Fruit fly (Drosophila melanogaster) whole organism, embryonic: Measurements from ENCODE around the gene hry.

Experiments
- Aef1 ChIP-seq: fragments of 200-800 bp; sonication (Bioruptor generic); IDR thresholded peaks from 3 replicates; pipeline ENCODE4 v1.3.6; 2022; ENCODE audit warnings: missing biosample characterization, missing genetic modification characterization
- B-H2 ChIP-seq: fragments of 200-800 bp; sonication (Bioruptor generic); optimal IDR thresholded peaks from 2 replicates; lab custom pipeline; 2018; ENCODE audit warnings: missing biosample characterization, mild to moderate bottlenecking, missing genetic modification characterization
- CG10147 ChIP-seq: fragments of 200-800 bp; sonication (Bioruptor generic); optimal IDR thresholded peaks from 2 replicates; lab custom pipeline; 2019; ENCODE audit warnings: missing biosample characterization, mild to moderate bottlenecking, missing genetic modification characterization, moderate library complexity
- CG10366 ChIP-seq: fragments of 200-800 bp; sonication (Bioruptor generic); IDR thresholded peaks from 2 replicates; pipeline ENCODE4 v1.3.6; 2022; ENCODE audit warnings: missing biosample characterization, missing genetic modification characterization
- CG11093 ChIP-seq: fragments of 200-800 bp; sonication (Bioruptor generic); IDR thresholded peaks from 3 replicates; pipeline ENCODE4 v1.3.6; 2022; ENCODE audit warnings: missing biosample characterization, missing genetic modification characterization
- CG11247 ChIP-seq: fragments of 200-800 bp; sonication (Bioruptor generic); IDR thresholded peaks from 2 replicates; pipeline ENCODE4 v1.3.6; 2022; ENCODE audit warnings: missing biosample characterization, missing genetic modification characterization
- CG11560 ChIP-seq: fragments of 200-800 bp; sonication (Bioruptor generic); IDR thresholded peaks from 3 replicates; pipeline ENCODE4 v1.3.6; 2022; ENCODE audit warnings: missing biosample characterization, missing genetic modification characterization
- CG12391 ChIP-seq: fragments of 200-800 bp; sonication (Bioruptor generic); optimal IDR thresholded peaks from 3 replicates; lab custom pipeline; 2018; ENCODE audit warnings: missing biosample characterization, mild to moderate bottlenecking, missing genetic modification characterization, moderate library complexity
- CG13894 ChIP-seq: fragments of 200-800 bp; sonication (Bioruptor generic); optimal IDR thresholded peaks from 3 replicates; lab custom pipeline; 2018; ENCODE audit warnings: missing biosample characterization, mild to moderate bottlenecking, missing genetic modification characterization, moderate library complexity
- CG14710 ChIP-seq: fragments of 200-800 bp; sonication (Bioruptor generic); optimal IDR thresholded peaks from 3 replicates; lab custom pipeline; 2019; ENCODE audit warnings: missing biosample characterization, mild to moderate bottlenecking, missing genetic modification characterization, moderate library complexity
- CG17568 ChIP-seq: fragments of 200-800 bp; sonication (Bioruptor generic); optimal IDR thresholded peaks from 2 replicates; lab custom pipeline; 2018; ENCODE audit warnings: missing biosample characterization, mild to moderate bottlenecking, missing genetic modification characterization, moderate library complexity
- CG2889 ChIP-seq: fragments of 200-800 bp; sonication (Bioruptor generic); IDR thresholded peaks from 3 replicates; pipeline ENCODE4 v1.3.6; 2022; ENCODE audit warnings: missing biosample characterization, missing genetic modification characterization
- CG30020 ChIP-seq: fragments of 200-800 bp; optimal IDR thresholded peaks from 2 replicates; lab custom pipeline; 2019; ENCODE audit warnings: missing biosample characterization, mild to moderate bottlenecking, missing genetic modification characterization, moderate library complexity
- CG3163 ChIP-seq: fragments of 200-800 bp; sonication (Bioruptor generic); optimal IDR thresholded peaks from 3 replicates; lab custom pipeline; 2016; ENCODE audit warnings: missing biosample characterization, missing genetic modification characterization
- CG32532 ChIP-seq: fragments of 200-800 bp; sonication (Bioruptor generic); IDR thresholded peaks from 2 replicates; pipeline ENCODE4 v1.3.6; 2022; ENCODE audit warnings: missing biosample characterization, missing genetic modification characterization
- CG33557 ChIP-seq: fragments of 200-800 bp; sonication (Bioruptor generic); optimal IDR thresholded peaks from 2 replicates; lab custom pipeline; 2019; ENCODE audit warnings: missing biosample characterization, mild to moderate bottlenecking, missing genetic modification characterization, moderate library complexity
- CG3407 ChIP-seq: fragments of 200-800 bp; sonication (Bioruptor generic); optimal IDR thresholded peaks from 2 replicates; lab custom pipeline; 2018; ENCODE audit warnings: missing biosample characterization, mild to moderate bottlenecking, missing genetic modification characterization
- CG3847 ChIP-seq: fragments of 200-800 bp; sonication (Bioruptor generic); IDR thresholded peaks from 2 replicates; pipeline ENCODE4 v1.3.6; 2022; ENCODE audit warnings: missing biosample characterization, missing genetic modification characterization
- CG43689 ChIP-seq: fragments of 200-800 bp; sonication (Bioruptor generic); IDR thresholded peaks from 2 replicates; pipeline ENCODE4 v1.3.6; 2022; ENCODE audit warnings: missing biosample characterization, missing genetic modification characterization
- CG8924 ChIP-seq: fragments of 200-800 bp; optimal IDR thresholded peaks from 3 replicates; lab custom pipeline; 2019; ENCODE audit warnings: missing biosample characterization, mild to moderate bottlenecking, missing genetic modification characterization, moderate library complexity
- CG9727 ChIP-seq: fragments of 200-800 bp; sonication (Bioruptor generic); optimal IDR thresholded peaks from 3 replicates; lab custom pipeline; 2017; ENCODE audit warnings: missing biosample characterization, mild to moderate bottlenecking, missing genetic modification characterization
- Camta ChIP-seq: fragments of 200-800 bp; sonication (Bioruptor generic); optimal IDR thresholded peaks from 2 replicates; lab custom pipeline; 2016; ENCODE audit warnings: missing biosample characterization, missing genetic modification characterization
- CrebB ChIP-seq: fragments of 200-800 bp; sonication (Bioruptor generic); optimal IDR thresholded peaks from 3 replicates; lab custom pipeline; 2018; ENCODE audit warnings: missing biosample characterization, mild to moderate bottlenecking, missing genetic modification characterization
- D ChIP-seq, 2 experiments: fragments of 200-800 bp in 1 of 2; fragments of >200 bp in 1 of 2; sonication (Bioruptor generic) in 1 of 2; optimal IDR thresholded peaks; 2 replicates in 1 of 2; 3 replicates in 1 of 2; lab custom pipeline; 2017; ENCODE audit warnings: mild to moderate bottlenecking in 1 of 2, missing biosample characterization in 1 of 2, missing genetic modification characterization in 1 of 2, missing genetic modification reagents in 1 of 2
- D19A ChIP-seq: fragments of 200-800 bp; optimal IDR thresholded peaks from 3 replicates; lab custom pipeline; 2019; ENCODE audit warnings: missing biosample characterization, mild to moderate bottlenecking, missing genetic modification characterization, moderate library complexity
- Deaf1 ChIP-seq: fragments of 200-800 bp; optimal IDR thresholded peaks from 3 replicates; lab custom pipeline; 2019; ENCODE audit warnings: missing biosample characterization, mild to moderate bottlenecking, missing genetic modification characterization, moderate library complexity
- Elba2 ChIP-seq: fragments of 200-800 bp; sonication (Bioruptor generic); optimal IDR thresholded peaks from 3 replicates; lab custom pipeline; 2016; ENCODE audit warnings: missing biosample characterization, missing genetic modification characterization
- Ets97D ChIP-seq: fragments of 200-800 bp; sonication (Bioruptor generic); optimal IDR thresholded peaks from 3 replicates; lab custom pipeline; 2016; ENCODE audit warnings: missing biosample characterization, missing genetic modification characterization
- Gug ChIP-seq: fragments of 200-800 bp; sonication (Bioruptor generic); IDR thresholded peaks from 4 replicates; pipeline ENCODE4 v1.3.6; 2022; ENCODE audit warnings: missing biosample characterization, missing genetic modification characterization
- Lhr ChIP-seq: fragments of 200-800 bp; sonication (Bioruptor generic); optimal IDR thresholded peaks from 3 replicates; lab custom pipeline; 2017; ENCODE audit warnings: mild to moderate bottlenecking, missing biosample characterization, missing genetic modification reagents, missing genetic modification characterization
- Nf-YA ChIP-seq: fragments of 200-800 bp; sonication (Bioruptor generic); IDR thresholded peaks from 2 replicates; pipeline ENCODE4 v1.3.6; 2022; ENCODE audit warnings: missing biosample characterization, missing genetic modification characterization
- Oli ChIP-seq: fragments of 200-800 bp; sonication (Bioruptor generic); optimal IDR thresholded peaks from 2 replicates; lab custom pipeline; 2018; ENCODE audit warnings: missing biosample characterization, mild to moderate bottlenecking, missing genetic modification characterization, moderate library complexity
- Scr ChIP-seq: fragments of 200-800 bp; sonication (Bioruptor generic); IDR thresholded peaks from 2 replicates; pipeline ENCODE4 v1.3.6; 2022; ENCODE audit warnings: missing biosample characterization, missing genetic modification characterization; ENCODE audit not compliant: partially characterized antibody
- Vsx1 ChIP-seq: fragments of 200-800 bp; sonication (Bioruptor generic); optimal IDR thresholded peaks from 2 replicates; lab custom pipeline; 2017; ENCODE audit warnings: missing biosample characterization, mild to moderate bottlenecking, missing genetic modification characterization, missing genetic modification reagents
- YL-1 ChIP-seq: fragments of 200-800 bp; sonication (Bioruptor generic); optimal IDR thresholded peaks from 3 replicates; lab custom pipeline; 2017; ENCODE audit warnings: missing biosample characterization, mild to moderate bottlenecking, missing genetic modification characterization
- bcd ChIP-seq: fragments of 200-800 bp; sonication (Bioruptor generic); optimal IDR thresholded peaks from 2 replicates; lab custom pipeline; 2017; ENCODE audit warnings: missing biosample characterization, mild to moderate bottlenecking, missing genetic modification characterization
- btn ChIP-seq: fragments of 200-800 bp; sonication (Bioruptor generic); optimal IDR thresholded peaks from 2 replicates; lab custom pipeline; 2016; ENCODE audit warnings: missing biosample characterization, missing genetic modification characterization
- cg ChIP-seq: fragments of 200-800 bp; sonication (Bioruptor generic); optimal IDR thresholded peaks from 3 replicates; lab custom pipeline; 2019; ENCODE audit warnings: missing biosample characterization, mild to moderate bottlenecking, missing genetic modification characterization, moderate library complexity
- croc ChIP-seq: fragments of 200-800 bp; sonication (Bioruptor generic); conservative IDR thresholded peaks from 3 replicates; pipeline ENCODE4 v1.3.6; 2022; ENCODE audit warnings: missing biosample characterization, missing genetic modification characterization
- disco-r ChIP-seq: fragments of 200-800 bp; sonication (Bioruptor generic); optimal IDR thresholded peaks from 2 replicates; lab custom pipeline; 2016; ENCODE audit warnings: missing biosample characterization, missing genetic modification characterization
- emc ChIP-seq: fragments of 200-800 bp; sonication (Bioruptor generic); optimal IDR thresholded peaks from 2 replicates; lab custom pipeline; 2016; ENCODE audit warnings: missing biosample characterization, missing genetic modification characterization
- exex ChIP-seq: fragments of 200-800 bp; sonication (Bioruptor generic); optimal IDR thresholded peaks from 4 replicates; lab custom pipeline; 2018; ENCODE audit warnings: missing biosample characterization, mild to moderate bottlenecking, missing genetic modification characterization, moderate library complexity
- luna ChIP-seq: fragments of 200-800 bp; sonication (Bioruptor generic); optimal IDR thresholded peaks from 2 replicates; lab custom pipeline; 2016; ENCODE audit warnings: missing biosample characterization, missing genetic modification characterization
- pan ChIP-seq, 4 experiments: fragments of >200 bp in 3 of 4; fragments of 200-800 bp in 1 of 4; sonication (Bioruptor generic) in 1 of 4; optimal IDR thresholded peaks in 3 of 4; IDR thresholded peaks in 1 of 4; 2 replicates each; pipeline versions ENCODE4 v1.3.6 to Lab custom; 2017 to 2022; ENCODE audit warnings: missing biosample characterization in 2 of 4, missing genetic modification characterization in 2 of 4, mixed read lengths in 1 of 4
- phol ChIP-seq: fragments of 200-800 bp; sonication (Bioruptor generic); optimal IDR thresholded peaks from 3 replicates; lab custom pipeline; 2018; ENCODE audit warnings: missing biosample characterization, mild to moderate bottlenecking, missing genetic modification characterization, moderate library complexity
- psq ChIP-seq: fragments of 200-800 bp; sonication (Bioruptor generic); optimal IDR thresholded peaks from 2 replicates; lab custom pipeline; 2017; ENCODE audit warnings: missing biosample characterization, missing genetic modification characterization
- scrt ChIP-seq: fragments of 200-800 bp; sonication (Bioruptor generic); optimal IDR thresholded peaks from 2 replicates; lab custom pipeline; 2018; ENCODE audit warnings: missing biosample characterization, mild to moderate bottlenecking, missing genetic modification characterization, moderate library complexity
- sens ChIP-seq: fragments of 200-800 bp; sonication (Bioruptor generic); peaks from one replicate; lab custom pipeline; 2016; ENCODE audit warnings: missing biosample characterization, missing genetic modification characterization
- seq ChIP-seq: fragments of 200-800 bp; sonication (Bioruptor generic); IDR thresholded peaks from 2 replicates; pipeline ENCODE4 v1.3.6; 2022; ENCODE audit warnings: missing biosample characterization, missing genetic modification characterization
- stwl ChIP-seq: fragments of 200-800 bp; sonication (Bioruptor generic); optimal IDR thresholded peaks from 3 replicates; lab custom pipeline; 2018; ENCODE audit warnings: missing biosample characterization, mild to moderate bottlenecking, missing genetic modification characterization, moderate library complexity
- wor ChIP-seq: fragments of 200-800 bp; sonication (Bioruptor generic); IDR thresholded peaks from 2 replicates; pipeline ENCODE4 v1.3.6; 2022; ENCODE audit warnings: missing biosample characterization, missing genetic modification characterization

hry gene

DNA sequence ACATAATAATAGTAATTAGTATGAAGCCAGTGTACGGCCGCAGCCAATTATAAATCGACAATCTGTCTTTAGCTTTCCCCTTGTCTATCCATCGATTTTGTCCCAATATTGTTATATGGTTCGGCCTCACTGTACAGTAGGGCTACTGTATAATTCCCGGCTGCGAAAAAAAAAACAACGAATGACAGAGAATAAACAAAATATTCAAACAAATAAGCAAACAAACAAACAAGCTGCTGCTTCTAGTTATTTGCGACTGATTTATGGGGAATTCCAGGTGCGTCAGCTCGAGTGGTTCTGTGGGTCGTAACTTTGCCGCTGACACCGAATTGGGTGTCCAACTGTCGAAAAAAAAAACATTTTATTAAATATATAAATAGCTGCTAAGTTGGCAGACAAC lies 14.1 kb downstream of the hry start (continued):
- TF ChIP-seq Oli (tag; lab: Kevin White, UChicago): no peak
- peak; percentile 74 for TF ChIP-seq sens (GFP tag; lab: Kevin White, UChicago)
- TF ChIP-seq CG2889 (GFP tag; lab: Robert Waterston, UW): no peak
- TF ChIP-seq CG43689 (GFP tag; lab: Robert Waterston, UW): no peak
- no peak for TF ChIP-seq CG14710
- TF ChIP-seq CG8924: no peak
- TF ChIP-seq CG3847 (GFP tag; lab: Robert Waterston, UW): no peak
- peak; percentile 6 for TF ChIP-seq scrt (GFP tag; lab: Kevin White, UChicago)
- no peak for TF ChIP-seq CG11247
- TF ChIP-seq Scr (GFP tag; lab: Robert Waterston, UW): no peak
- TF ChIP-seq disco-r: peak; percentile 28
- peak; percentile 31 for TF ChIP-seq CG13894 (tag; lab: Kevin White, UChicago)
- no peak for TF ChIP-seq Ets97D (GFP tag; lab: Kevin White, UChicago)
- no peak for TF ChIP-seq Nf-YA (GFP tag; lab: Robert Waterston, UW)
- TF ChIP-seq Deaf1: no peak
- TF ChIP-seq Gug (GFP tag; lab: Robert Waterston, UW): no peak
- TF ChIP-seq CG3163 (GFP tag; lab: Kevin White, UChicago): no peak
- no peak for TF ChIP-seq Lhr
- peak; percentile 29 for TF ChIP-seq CG17568
- no peak for TF ChIP-seq YL-1
- no peak for TF ChIP-seq wor (GFP tag; lab: Robert Waterston, UW)
- no peak for TF ChIP-seq D (optimal IDR thresholded peaks at IDR 0.05; lab: Kevin White, UChicago)
- peak; percentile 15 for TF ChIP-seq D (GFP tag; optimal IDR thresholded peaks at IDR 0.05; lab: Kevin White, UChicago)
- TF ChIP-seq CG10147 (GFP tag; lab: Kevin White, UChicago): peak; percentile 9
- no peak for TF ChIP-seq btn
- TF ChIP-seq Vsx1 (GFP tag; lab: Kevin White, UChicago): peak; percentile 80
- no peak for TF ChIP-seq psq
- TF ChIP-seq CG9727 (GFP tag; lab: Kevin White, UChicago): peak; percentile 56
- peak; percentile 34 for TF ChIP-seq B-H2 (GFP tag; lab: Kevin White, UChicago)
- TF ChIP-seq pan (optimal IDR thresholded peaks at IDR 0.05; lab: Kevin White, UChicago): no peak
- no peak for TF ChIP-seq pan (GFP tag; optimal IDR thresholded peaks at IDR 0.05 in 1 of 2, IDR thresholded peaks at IDR 0.05 in 1 of 2)
- TF ChIP-seq D19A: no peak
- no peak for TF ChIP-seq phol (tag; lab: Kevin White, UChicago)
- TF ChIP-seq cg (GFP tag; lab: Kevin White, UChicago): no peak
- no peak for TF ChIP-seq Aef1
- TF ChIP-seq croc (GFP tag; lab: Robert Waterston, UW): no peak
- no peak for TF ChIP-seq Camta (GFP tag; lab: Kevin White, UChicago)
- TF ChIP-seq CG33557: no peak
- TF ChIP-seq CG30020 (tag; lab: Kevin White, UChicago): no peak
- TF ChIP-seq CG11093 (GFP tag; lab: Robert Waterston, UW): no peak
- peak; percentile 37 for TF ChIP-seq bcd (GFP tag; lab: Kevin White, UChicago)
- no peak for TF ChIP-seq CG12391
- TF ChIP-seq CG32532: peak; percentile 25; the same call in 1 of the 2 replicates
- no peak for TF ChIP-seq CG11560 (tag; lab: Robert Waterston, UW)
- no peak for TF ChIP-seq emc (GFP tag; lab: Kevin White, UChicago)
- peak; percentile 52; the same call in 1 of the 2 replicates for TF ChIP-seq seq
- no peak for TF ChIP-seq CG10366
- no peak for TF ChIP-seq Elba2 (GFP tag; lab: Kevin White, UChicago)
- no peak for TF ChIP-seq CG3407 (GFP tag; lab: Kevin White, UChicago)
- peak; percentile 57 for TF ChIP-seq CrebB (tag; lab: Kevin White, UChicago)
- no peak for TF ChIP-seq exex
- peak; percentile 23 for TF ChIP-seq luna (GFP tag; lab: Kevin White, UChicago)
- TF ChIP-seq stwl: no peak
